Worm (Caenorhabditis elegans): ENCODE results near the gene C04E6.4.

DNA sequence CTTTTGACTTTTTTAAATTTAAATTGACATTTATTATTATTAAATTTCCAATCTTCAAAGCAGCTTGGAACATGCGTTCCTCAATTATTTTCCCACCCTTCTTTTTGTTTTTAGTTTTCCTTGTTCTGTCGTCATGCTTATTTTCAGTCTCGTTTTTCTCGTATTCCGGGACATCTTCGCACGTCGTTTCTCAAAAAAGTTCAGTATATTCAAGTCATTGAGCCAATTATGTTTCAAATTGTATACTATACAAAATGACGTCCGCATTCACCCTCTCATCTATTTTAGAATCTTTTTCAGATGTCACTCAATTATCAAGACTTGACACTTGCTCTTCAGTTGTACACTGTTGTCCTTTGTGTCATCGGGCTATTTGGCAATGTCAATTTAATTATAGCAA, 20.2 kb downstream of the C04E6.4 start, which contains the start of gene srsx-17:
- TF ChIP-seq cnd-1 (tag; optimal IDR thresholded peaks at IDR 0.05) (no peak), nhr-12 (tag; optimal IDR thresholded peaks at IDR 0.05) (no peak), ces-1 (GFP tag; optimal IDR thresholded peaks at IDR 0.05) (no peak), blmp-1 (tag; optimal IDR thresholded peaks at IDR 0.05) (no peak), elt-3 (tag; optimal IDR thresholded peaks at IDR 0.05) (no peak), zip-8 (tag; optimal IDR thresholded peaks at IDR 0.05) (no peak), pha-4 (tag; optimal IDR thresholded peaks at IDR 0.05) (no peak), snpc-4 (tag; optimal IDR thresholded peaks at IDR 0.05) (no peak), nhr-237 (tag; optimal IDR thresholded peaks at IDR 0.05) (no peak), ceh-43 (GFP tag; optimal IDR thresholded peaks at IDR 0.05) (no peak), lsy-2 (tag; optimal IDR thresholded peaks at IDR 0.05) (no peak), mab-5 (tag; optimal IDR thresholded peaks at IDR 0.05) (no peak), ham-2 (GFP tag; optimal IDR thresholded peaks at IDR 0.05) (no peak)

All from whole organism, mixed stage, embryonic.